Worm (Caenorhabditis elegans) whole organism, L1 larva: ENCODE data around the gene srh-147.

Experiments
- egl-27 ChIP-seq, 2 experiments: fragments of 150-350 bp in 1 of 2; sonication (generic microtip); optimal IDR thresholded peaks; 3 replicates each; lab custom pipeline; 2017 to 2018; ENCODE audit warnings: missing biosample characterization in 2 of 2, missing genetic modification characterization in 2 of 2, missing genetic modification reagents in 2 of 2
- fos-1 ChIP-seq: fragments of 150-350 bp; optimal IDR thresholded peaks from 2 replicates; lab custom pipeline; 2014; ENCODE audit warnings: missing biosample characterization, missing genetic modification characterization
- pag-3 ChIP-seq: sonication (generic microtip); optimal IDR thresholded peaks from 2 replicates; lab custom pipeline; 2017; ENCODE audit warnings: missing genetic modification characterization, mild to moderate bottlenecking, missing compliant biosample characterization, antibody characterized with exemption, borderline replicate concordance; ENCODE audit not compliant: insufficient read depth
- snpc-4 ChIP-seq: fragments of 150-350 bp; optimal IDR thresholded peaks from 2 replicates; lab custom pipeline; 2014; ENCODE audit warnings: missing biosample characterization, missing genetic modification characterization
- tbx-2 ChIP-seq: sonication (generic microtip); optimal IDR thresholded peaks from 2 replicates; lab custom pipeline; 2016; ENCODE audit warnings: missing genetic modification characterization, missing compliant biosample characterization
- unc-98 ChIP-seq: fragments of 200-800 bp; sonication (Bioruptor generic); IDR thresholded peaks from 2 replicates; pipeline ENCODE4 v1.3.6; 2022; ENCODE audit warnings: missing genetic modification characterization, missing compliant biosample characterization
- zag-1 ChIP-seq: fragments of 150-350 bp; optimal IDR thresholded peaks from 2 replicates; lab custom pipeline; 2014; ENCODE audit warnings: missing biosample characterization, missing genetic modification characterization

DNA sequence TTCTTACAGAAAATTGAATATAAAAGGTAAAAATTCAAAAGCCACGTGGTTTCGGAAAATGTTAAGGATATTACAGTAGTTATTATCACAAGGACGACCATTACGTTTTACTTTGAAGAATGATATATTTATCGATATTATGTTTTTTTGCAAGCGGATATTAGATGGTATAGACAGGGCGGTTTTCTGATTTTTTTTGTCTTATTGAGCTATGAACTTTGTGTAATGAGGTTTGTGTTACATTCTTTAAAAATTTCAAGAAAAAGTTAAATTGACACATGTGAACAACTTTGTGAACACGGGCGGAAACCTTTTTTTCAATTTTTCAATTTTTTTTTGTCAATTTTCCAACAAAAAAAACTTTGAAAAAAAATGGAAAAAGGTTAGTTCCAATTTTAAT, 25.3 kb downstream of the srh-147 start, which contains the start of gene srbc-50:
- no peak for TF ChIP-seq unc-98
- TF ChIP-seq snpc-4 (tag; lab: Kevin White, UChicago) = no peak
- no peak for TF ChIP-seq zag-1 (tag; lab: Kevin White, UChicago)
- no peak for TF ChIP-seq pag-3 (tag; lab: Kevin White, UChicago)
- no peak for TF ChIP-seq egl-27 (tag; optimal IDR thresholded peaks at IDR 0.05; lab: Kevin White, UChicago)
- TF ChIP-seq fos-1 (tag; lab: Kevin White, UChicago) = no peak
- TF ChIP-seq tbx-2 (tag; lab: Kevin White, UChicago) = no peak
